Worm (Caenorhabditis elegans) whole organism, L4/young adult: Measurements from ENCODE around the gene F57G9.3.

Source experiments
- W03F9.2 ChIP-seq: fragments of 150-350 bp; optimal IDR thresholded peaks from 2 replicates; lab custom pipeline; 2014; ENCODE audit warnings: missing biosample characterization, missing genetic modification characterization
- dao-5 ChIP-seq: sonication (generic microtip); optimal IDR thresholded peaks from 2 replicates; lab custom pipeline; 2016; ENCODE audit warnings: missing genotype, missing genetic modification characterization, moderate library complexity, missing compliant biosample characterization
- him-1 ChIP-seq: sonication (generic microtip); optimal IDR thresholded peaks from 2 replicates; lab custom pipeline; 2016; ENCODE audit warnings: missing genotype, missing genetic modification reagents, missing genetic modification characterization, missing compliant biosample characterization

DNA sequence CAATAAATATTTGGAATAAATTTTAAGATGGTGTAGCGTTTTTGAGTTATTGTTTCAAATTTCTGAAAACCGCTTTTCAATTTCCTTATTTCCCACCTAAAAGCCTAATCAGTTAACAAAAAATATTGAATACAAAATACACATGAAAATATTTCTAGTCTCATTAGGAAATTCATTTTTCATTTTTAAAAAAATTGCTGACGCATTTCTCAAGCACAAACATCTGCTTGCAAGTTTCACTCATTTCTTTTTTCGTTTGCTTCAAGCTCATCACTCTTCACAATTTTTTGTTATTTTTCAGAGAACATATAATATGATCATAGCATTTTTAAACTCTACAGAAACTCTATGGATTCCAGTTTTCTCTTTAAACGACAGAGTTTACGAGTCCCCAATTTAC, 22.0 kb downstream of the F57G9.3 start, which contains the start of gene sre-41:
- TF ChIP-seq him-1 (tag; lab: Kevin White, UChicago) (no peak), dao-5 (no peak), W03F9.2 (tag; lab: Kevin White, UChicago) (no peak)
